Worm (Caenorhabditis elegans) whole organism, L1 larva: Measurements from ENCODE around the gene F38B7.10.
A peak's percentile ranks its signal among the peaks of the same experiment; 100 is the strongest.

Experiments
- blmp-1 ChIP-seq: fragments of 150-350 bp; optimal IDR thresholded peaks from 2 replicates; lab custom pipeline; 2014; ENCODE audit warnings: missing biosample characterization, missing genetic modification characterization
- ceh-63 ChIP-seq: fragments of 200-800 bp; sonication (Bioruptor generic); optimal IDR thresholded peaks from 2 replicates; lab custom pipeline; 2018; ENCODE audit warnings: mild to moderate bottlenecking, missing genetic modification characterization, missing compliant biosample characterization
- ceh-8 ChIP-seq: fragments of 200-800 bp; sonication (Bioruptor generic); optimal IDR thresholded peaks from 2 replicates; lab custom pipeline; 2018; ENCODE audit warnings: mild to moderate bottlenecking, missing genetic modification characterization, moderate library complexity, missing compliant biosample characterization
- ceh-82 ChIP-seq, 3 experiments: fragments of 150-350 bp in 1 of 3; sonication (generic microtip) in 2 of 3; optimal IDR thresholded peaks; 2 replicates each; lab custom pipeline; 2014 to 2017; ENCODE audit warnings: missing biosample characterization in 3 of 3, missing genetic modification characterization in 3 of 3
- ceh-88 ChIP-seq: fragments of 200-800 bp; sonication (Bioruptor generic); IDR thresholded peaks from 2 replicates; pipeline ENCODE4 v1.3.6; 2022; ENCODE audit warnings: missing genetic modification characterization, missing compliant biosample characterization
- ceh-90 ChIP-seq: sonication (generic microtip); optimal IDR thresholded peaks from 2 replicates; lab custom pipeline; 2016; ENCODE audit warnings: missing genetic modification characterization, missing compliant biosample characterization
- ces-1 ChIP-seq: fragments of 150-350 bp; optimal IDR thresholded peaks from 2 replicates; lab custom pipeline; 2014; ENCODE audit warnings: missing biosample characterization, missing genetic modification reagents, missing genetic modification characterization
- dpl-1 ChIP-seq, 3 experiments: fragments of 150-350 bp in 2 of 3; sonication (generic microtip) in 1 of 3; optimal IDR thresholded peaks; 2 replicates each; lab custom pipeline; 2014 to 2017; ENCODE audit warnings: missing biosample characterization in 3 of 3, missing genetic modification characterization in 3 of 3, missing genetic modification reagents in 3 of 3
- dsc-1 ChIP-seq: sonication (generic microtip); optimal IDR thresholded peaks from 2 replicates; lab custom pipeline; 2016; ENCODE audit warnings: mild to moderate bottlenecking, missing genetic modification characterization, missing compliant biosample characterization
- efl-1 ChIP-seq, 4 experiments: fragments of 150-350 bp; optimal IDR thresholded peaks in 3 of 4; peaks in 1 of 4; 1 replicate in 1 of 4; 2 replicates in 3 of 4; lab custom pipeline; 2014; ENCODE audit warnings: missing biosample characterization in 2 of 4, missing genetic modification characterization in 2 of 4, missing genetic modification reagents in 2 of 4
- efl-3 ChIP-seq: fragments of 200-800 bp; sonication (Bioruptor generic); optimal IDR thresholded peaks from 2 replicates; lab custom pipeline; 2018; ENCODE audit warnings: mild to moderate bottlenecking, missing genetic modification characterization, missing compliant biosample characterization
- egl-13 ChIP-seq: sonication (generic microtip); optimal IDR thresholded peaks from 2 replicates; lab custom pipeline; 2016; ENCODE audit warnings: missing genotype, missing genetic modification reagents, missing genetic modification characterization, missing compliant biosample characterization
- egl-27 ChIP-seq, 2 experiments: fragments of 150-350 bp in 1 of 2; sonication (generic microtip); optimal IDR thresholded peaks; 3 replicates each; lab custom pipeline; 2017 to 2018; ENCODE audit warnings: missing biosample characterization in 2 of 2, missing genetic modification characterization in 2 of 2, missing genetic modification reagents in 2 of 2
- elt-3 ChIP-seq, 6 experiments: fragments of 150-350 bp in 1 of 6; sonication (generic microtip); optimal IDR thresholded peaks; 2 replicates each; lab custom pipeline; 2017 to 2018; ENCODE audit warnings: missing biosample characterization in 6 of 6, missing genetic modification characterization in 6 of 6, inconsistent platforms in 1 of 6
- ets-5 ChIP-seq: fragments of 200-800 bp; sonication (Bioruptor generic); IDR thresholded peaks from 2 replicates; pipeline ENCODE4 v1.3.6; 2022; ENCODE audit warnings: missing genetic modification characterization, missing compliant biosample characterization
- fkh-10 ChIP-seq: sonication (generic microtip); optimal IDR thresholded peaks from 2 replicates; lab custom pipeline; 2017; ENCODE audit warnings: missing biosample characterization, missing genetic modification reagents, missing genetic modification characterization
- fos-1 ChIP-seq: fragments of 150-350 bp; optimal IDR thresholded peaks from 2 replicates; lab custom pipeline; 2014; ENCODE audit warnings: missing biosample characterization, missing genetic modification characterization
- grh-1 ChIP-seq: fragments of 200-800 bp; sonication (Bioruptor generic); IDR thresholded peaks from 2 replicates; pipeline ENCODE4 v1.3.6; 2022; ENCODE audit warnings: missing genetic modification reagents, missing genetic modification characterization, missing compliant biosample characterization
- hlh-17 ChIP-seq: fragments of 200-800 bp; sonication (Bioruptor generic); optimal IDR thresholded peaks from 2 replicates; lab custom pipeline; 2018; ENCODE audit warnings: missing genetic modification characterization, mild to moderate bottlenecking, missing compliant biosample characterization, moderate library complexity, borderline replicate concordance
- hlh-4 ChIP-seq: sonication (generic microtip); optimal IDR thresholded peaks from 2 replicates; lab custom pipeline; 2016; ENCODE audit warnings: mild to moderate bottlenecking, missing genetic modification characterization, missing compliant biosample characterization
- hpl-2 ChIP-seq: fragments of 150-350 bp; optimal IDR thresholded peaks from 2 replicates; lab custom pipeline; 2014; ENCODE audit warnings: missing biosample characterization, missing genetic modification reagents, missing genetic modification characterization
- irx-1 ChIP-seq: sonication (generic microtip); optimal IDR thresholded peaks from 2 replicates; lab custom pipeline; 2016; ENCODE audit warnings: missing genetic modification characterization, missing compliant biosample characterization
- jun-1 ChIP-seq: fragments of 150-350 bp; optimal IDR thresholded peaks from 2 replicates; lab custom pipeline; 2014; ENCODE audit warnings: missing biosample characterization, missing genetic modification reagents, missing genetic modification characterization
- lin-13 ChIP-seq: fragments of 150-350 bp; optimal IDR thresholded peaks from 2 replicates; lab custom pipeline; 2014; ENCODE audit warnings: missing biosample characterization, missing genetic modification reagents, missing genetic modification characterization
- lin-14 ChIP-seq: fragments of 200-800 bp; sonication (Bioruptor generic); optimal IDR thresholded peaks from 2 replicates; lab custom pipeline; 2018; ENCODE audit warnings: mild to moderate bottlenecking, missing genetic modification characterization, moderate library complexity, missing compliant biosample characterization
- lin-15B ChIP-seq: fragments of 150-350 bp; sonication (generic microtip); optimal IDR thresholded peaks from 3 replicates; lab custom pipeline; 2014; ENCODE audit warnings: missing biosample characterization, missing genetic modification characterization
- lsy-2 ChIP-seq, 2 experiments: fragments of 150-350 bp; optimal IDR thresholded peaks; 2 replicates each; lab custom pipeline; 2014; ENCODE audit warnings: missing biosample characterization in 2 of 2, missing genetic modification characterization in 2 of 2
- mdl-1 ChIP-seq, 2 experiments: fragments of 150-350 bp; optimal IDR thresholded peaks; 2 replicates each; lab custom pipeline; 2014 to 2017; ENCODE audit warnings: missing biosample characterization in 2 of 2, missing genetic modification characterization in 2 of 2, inconsistent platforms in 1 of 2
- mef-2 ChIP-seq: fragments of 150-350 bp; optimal IDR thresholded peaks from 2 replicates; lab custom pipeline; 2014; ENCODE audit warnings: missing biosample characterization, missing genetic modification characterization
- nhr-19 ChIP-seq: fragments of 200-800 bp; sonication (Bioruptor generic); conservative IDR thresholded peaks from 2 replicates; pipeline ENCODE4 v1.3.6; 2022; ENCODE audit warnings: missing genetic modification characterization, missing compliant biosample characterization
- nhr-20 ChIP-seq: sonication (generic microtip); optimal IDR thresholded peaks from 2 replicates; lab custom pipeline; 2016; ENCODE audit warnings: mild to moderate bottlenecking, missing genetic modification characterization, missing compliant biosample characterization
- nhr-47 ChIP-seq: sonication (generic microtip); optimal IDR thresholded peaks from 2 replicates; lab custom pipeline; 2016; ENCODE audit warnings: mild to moderate bottlenecking, missing genetic modification characterization, moderate library complexity, missing compliant biosample characterization
- nhr-76 ChIP-seq: sonication (generic microtip); optimal IDR thresholded peaks from 2 replicates; lab custom pipeline; 2017; ENCODE audit warnings: missing biosample characterization, missing genetic modification characterization
- pag-3 ChIP-seq: sonication (generic microtip); optimal IDR thresholded peaks from 2 replicates; lab custom pipeline; 2017; ENCODE audit warnings: missing genetic modification characterization, mild to moderate bottlenecking, missing compliant biosample characterization, antibody characterized with exemption, borderline replicate concordance; ENCODE audit not compliant: insufficient read depth
- pax-3 ChIP-seq: fragments of 200-800 bp; sonication (Bioruptor generic); optimal IDR thresholded peaks from 2 replicates; lab custom pipeline; 2018; ENCODE audit warnings: mild to moderate bottlenecking, missing genetic modification characterization, moderate library complexity, missing compliant biosample characterization
- skn-1 ChIP-seq: fragments of 150-350 bp; optimal IDR thresholded peaks from 2 replicates; lab custom pipeline; 2014; ENCODE audit warnings: missing biosample characterization, missing genetic modification characterization
- snpc-4 ChIP-seq: fragments of 150-350 bp; optimal IDR thresholded peaks from 2 replicates; lab custom pipeline; 2014; ENCODE audit warnings: missing biosample characterization, missing genetic modification characterization
- sptf-1 ChIP-seq: fragments of 150-350 bp; optimal IDR thresholded peaks from 2 replicates; lab custom pipeline; 2014; ENCODE audit warnings: missing biosample characterization, missing genetic modification characterization
- sup-37 ChIP-seq: fragments of 200-800 bp; sonication (Bioruptor generic); optimal IDR thresholded peaks from 2 replicates; lab custom pipeline; 2018; ENCODE audit warnings: mild to moderate bottlenecking, missing genetic modification characterization, missing compliant biosample characterization
- swsn-7 ChIP-seq: sonication (generic microtip); optimal IDR thresholded peaks from 2 replicates; lab custom pipeline; 2016; ENCODE audit warnings: missing genetic modification characterization, missing compliant biosample characterization
- unc-130 ChIP-seq: fragments of 150-350 bp; optimal IDR thresholded peaks from 2 replicates; lab custom pipeline; 2017; ENCODE audit warnings: missing biosample characterization, missing genetic modification characterization, inconsistent platforms
- unc-30 ChIP-seq: sonication (generic microtip); optimal IDR thresholded peaks from 2 replicates; lab custom pipeline; 2017; ENCODE audit warnings: missing biosample characterization, missing genetic modification characterization
- unc-62 ChIP-seq: fragments of 150-350 bp; optimal IDR thresholded peaks from 2 replicates; lab custom pipeline; 2014; ENCODE audit warnings: missing biosample characterization, missing genetic modification reagents, missing genetic modification characterization
- unc-86 ChIP-seq: sonication (generic microtip); optimal IDR thresholded peaks from 2 replicates; lab custom pipeline; 2016; ENCODE audit warnings: missing genetic modification characterization, missing compliant biosample characterization
- unc-98 ChIP-seq: fragments of 200-800 bp; sonication (Bioruptor generic); IDR thresholded peaks from 2 replicates; pipeline ENCODE4 v1.3.6; 2022; ENCODE audit warnings: missing genetic modification characterization, missing compliant biosample characterization
- xbp-1 ChIP-seq: sonication (generic microtip); optimal IDR thresholded peaks from 2 replicates; lab custom pipeline; 2016; ENCODE audit warnings: missing genetic modification characterization, missing compliant biosample characterization
- zag-1 ChIP-seq: fragments of 150-350 bp; optimal IDR thresholded peaks from 2 replicates; lab custom pipeline; 2014; ENCODE audit warnings: missing biosample characterization, missing genetic modification characterization
- zip-4 ChIP-seq: fragments of 200-800 bp; sonication (Bioruptor generic); optimal IDR thresholded peaks from 2 replicates; lab custom pipeline; 2018; ENCODE audit warnings: mild to moderate bottlenecking, missing genetic modification characterization, moderate library complexity, missing compliant biosample characterization

Gene F38B7.10

DNA sequence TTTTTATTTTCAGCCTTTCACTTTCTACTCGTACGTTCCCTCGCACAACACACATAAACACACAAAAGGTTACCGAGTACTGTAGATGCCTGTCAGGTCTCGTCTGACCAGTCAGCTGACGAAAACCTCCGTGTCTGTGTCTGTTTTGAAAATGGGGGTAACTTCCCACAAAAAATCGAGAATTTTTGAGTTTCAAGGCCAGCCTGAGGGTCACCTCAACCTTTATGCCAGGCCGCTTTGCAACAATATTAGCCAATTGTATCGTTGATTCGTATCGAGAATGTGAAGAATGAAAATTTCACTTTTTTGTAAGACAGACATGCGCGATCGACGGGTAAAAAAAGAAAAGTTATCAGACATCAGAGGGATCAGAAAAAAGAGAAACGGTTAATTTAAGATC lies 14.2 kb upstream of the F38B7.10 start (continued):
- TF ChIP-seq egl-13, result no peak
- no peak for TF ChIP-seq pag-3
- TF ChIP-seq unc-98 (GFP tag; lab: Robert Waterston, UW), result no peak
- no peak for TF ChIP-seq unc-62 (GFP tag; lab: Kevin White, UChicago)
- TF ChIP-seq unc-30 (tag; lab: Kevin White, UChicago), result no peak
- no peak for TF ChIP-seq ceh-90 (tag; lab: Kevin White, UChicago)
- TF ChIP-seq jun-1 (tag; lab: Kevin White, UChicago), result no peak
- TF ChIP-seq zag-1 (tag; lab: Kevin White, UChicago), result no peak
- TF ChIP-seq fos-1 (tag; lab: Kevin White, UChicago), result peak; percentile 45
- peak in 2 of 3 experiments; percentile 22 to 36 for TF ChIP-seq dpl-1 (GFP tag; optimal IDR thresholded peaks at IDR 0.05; lab: Kevin White, UChicago)
- peak; percentile 84 for TF ChIP-seq unc-130 (tag; lab: Kevin White, UChicago)
- TF ChIP-seq hlh-4 (tag; lab: Kevin White, UChicago), result no peak
- peak in 1 of 2 experiments; percentile 12 for TF ChIP-seq egl-27 (tag; optimal IDR thresholded peaks at IDR 0.05; lab: Kevin White, UChicago)
- TF ChIP-seq fkh-10 (GFP tag; lab: Kevin White, UChicago), result no peak
- TF ChIP-seq xbp-1 (tag; lab: Kevin White, UChicago), result peak; percentile 8
- TF ChIP-seq nhr-19, result peak; percentile 41; the same call in 1 of the 2 replicates
- peak; percentile 99 for TF ChIP-seq blmp-1 (tag; lab: Kevin White, UChicago)
- peak; percentile 56 to 84 for TF ChIP-seq lsy-2 (tag; optimal IDR thresholded peaks at IDR 0.05; lab: Kevin White, UChicago)
- TF ChIP-seq efl-3 (GFP tag; lab: Kevin White, UChicago), result no peak
- no peak for TF ChIP-seq mef-2

- TF ChIP-seq ets-5 (GFP tag; lab: Robert Waterston, UW) (no peak), egl-13 (no peak), fkh-10 (GFP tag; lab: Kevin White, UChicago) (no peak), skn-1 (peak; percentile 62), nhr-47 (tag; lab: Kevin White, UChicago) (peak; percentile 76), swsn-7 (tag; lab: Kevin White, UChicago) (peak; percentile 81), nhr-20 (peak; percentile 97), xbp-1 (tag; lab: Kevin White, UChicago) (peak; percentile 66), sup-37 (peak; percentile 51), pax-3 (tag; lab: Kevin White, UChicago) (no peak), dsc-1 (tag; lab: Kevin White, UChicago) (peak; percentile 97), ceh-8 (GFP tag; lab: Kevin White, UChicago) (no peak), sptf-1 (tag; lab: Kevin White, UChicago) (no peak), ces-1 (GFP tag; lab: Kevin White, UChicago) (no peak), mdl-1 (tag; optimal IDR thresholded peaks at IDR 0.05; lab: Kevin White, UChicago) (peak; percentile 53 to 96), nhr-76 (tag; lab: Kevin White, UChicago) (no peak), irx-1 (tag; lab: Kevin White, UChicago) (peak; percentile 54), zip-4 (GFP tag; lab: Kevin White, UChicago) (no peak), efl-1 (optimal IDR thresholded peaks at IDR 0.05; lab: Kevin White, UChicago) (peak; percentile 56 to 57), efl-1 (GFP tag; optimal IDR thresholded peaks at IDR 0.05 in 1 of 2; lab: Kevin White, UChicago) (peak; percentile 26 to 95), ceh-63 (GFP tag; lab: Kevin White, UChicago) (no peak), snpc-4 (tag; lab: Kevin White, UChicago) (peak; percentile 36), elt-3 (tag; optimal IDR thresholded peaks at IDR 0.05; lab: Kevin White, UChicago) (peak in 5 of 6 experiments; percentile 23 to 82 (median 69)), hlh-17 (GFP tag; lab: Kevin White, UChicago) (no peak), hpl-2 (peak; percentile 20), ceh-88 (GFP tag; lab: Robert Waterston, UW) (0 out of 2 replicates have a peak, but pooled peaks have one; percentile 23), ceh-82 (tag; optimal IDR thresholded peaks at IDR 0.05; lab: Kevin White, UChicago) (peak in 1 of 3 experiments; percentile 50), mef-2 (peak; percentile 24), lin-15B (tag; lab: Kevin White, UChicago) (no peak), lin-13 (GFP tag; lab: Kevin White, UChicago) (peak; percentile 75), efl-3 (GFP tag; lab: Kevin White, UChicago) (no peak), unc-86 (no peak), unc-30 (tag; lab: Kevin White, UChicago) (no peak), unc-98 (GFP tag; lab: Robert Waterston, UW) (no peak; the same call in 1 of the 2 replicates), lin-14 (GFP tag; lab: Kevin White, UChicago) (peak; percentile 97), grh-1 (GFP tag; lab: Robert Waterston, UW) (peak; percentile 77)
Measured at ce11 chrV:11531831-11532534, 13.3 kb upstream of the F38B7.10 start.
